Fruit fly (Drosophila melanogaster) whole organism, embryonic: ENCODE measurements around the gene PolA1.

Source experiments
- ATbp ChIP-seq: fragments of 200-800 bp; sonication (Bioruptor generic); optimal IDR thresholded peaks from 2 replicates; lab custom pipeline; 2017; ENCODE audit warnings: missing biosample characterization, mild to moderate bottlenecking, missing genetic modification characterization, missing genetic modification reagents
- Ada2b ChIP-seq: fragments of 200-800 bp; sonication (Bioruptor generic); IDR thresholded peaks from 2 replicates; pipeline ENCODE4 v1.3.6; 2022; ENCODE audit warnings: missing biosample characterization, missing genetic modification characterization
- Antp ChIP-seq: fragments of 200-800 bp; sonication (Bioruptor generic); optimal IDR thresholded peaks from 3 replicates; lab custom pipeline; 2016; ENCODE audit warnings: missing biosample characterization, missing genetic modification characterization
- CG10274 ChIP-seq: fragments of 200-800 bp; sonication (Bioruptor generic); optimal IDR thresholded peaks from 3 replicates; lab custom pipeline; 2017; ENCODE audit warnings: missing biosample characterization, mild to moderate bottlenecking, missing genetic modification characterization
- CG10462 ChIP-seq: fragments of 200-800 bp; sonication (Bioruptor generic); optimal IDR thresholded peaks from 2 replicates; lab custom pipeline; 2016; ENCODE audit warnings: missing biosample characterization, missing genetic modification characterization
- CG10654 ChIP-seq: fragments of 200-800 bp; sonication (Bioruptor generic); optimal IDR thresholded peaks from 2 replicates; lab custom pipeline; 2016; ENCODE audit warnings: missing biosample characterization, missing genetic modification characterization
- CG11456 ChIP-seq: fragments of 200-800 bp; sonication (Bioruptor generic); IDR thresholded peaks from 3 replicates; pipeline ENCODE4 v1.3.6; 2022; ENCODE audit warnings: missing biosample characterization, missing genetic modification characterization
- CG12659 ChIP-seq: fragments of 200-800 bp; sonication (Bioruptor generic); optimal IDR thresholded peaks from 3 replicates; lab custom pipeline; 2017; ENCODE audit warnings: mild to moderate bottlenecking, missing biosample characterization, missing genetic modification reagents, missing genetic modification characterization
- CG12769 ChIP-seq: fragments of 200-800 bp; sonication (Bioruptor generic); optimal IDR thresholded peaks from 2 replicates; lab custom pipeline; 2019; ENCODE audit warnings: missing biosample characterization, mild to moderate bottlenecking, missing genetic modification characterization, moderate library complexity
- CG13296 ChIP-seq: fragments of 200-800 bp; sonication (Bioruptor generic); optimal IDR thresholded peaks from 3 replicates; lab custom pipeline; 2018; ENCODE audit warnings: missing biosample characterization, mild to moderate bottlenecking, missing genetic modification characterization
- CG13624 ChIP-seq: fragments of 200-800 bp; sonication (Bioruptor generic); optimal IDR thresholded peaks from 2 replicates; lab custom pipeline; 2016; ENCODE audit warnings: missing biosample characterization, missing genetic modification characterization
- CG14050 ChIP-seq: fragments of 200-800 bp; sonication (Bioruptor generic); IDR thresholded peaks from 3 replicates; pipeline ENCODE4 v1.3.6; 2022; ENCODE audit warnings: missing biosample characterization, missing genetic modification characterization
- CG15514 ChIP-seq: fragments of 200-800 bp; sonication (Bioruptor generic); optimal IDR thresholded peaks from 3 replicates; lab custom pipeline; 2017; ENCODE audit warnings: missing biosample characterization, missing genetic modification characterization, mild to moderate bottlenecking, moderate library complexity, missing genetic modification reagents
- CG16863 ChIP-seq: fragments of 200-800 bp; sonication (Bioruptor generic); optimal IDR thresholded peaks from 3 replicates; lab custom pipeline; 2016; ENCODE audit warnings: missing biosample characterization, missing genetic modification characterization
- CG32532 ChIP-seq: fragments of 200-800 bp; sonication (Bioruptor generic); IDR thresholded peaks from 2 replicates; pipeline ENCODE4 v1.3.6; 2022; ENCODE audit warnings: missing biosample characterization, missing genetic modification characterization
- CG3995 ChIP-seq: fragments of 200-800 bp; sonication (Bioruptor generic); optimal IDR thresholded peaks from 3 replicates; lab custom pipeline; 2016; ENCODE audit warnings: missing biosample characterization, missing genetic modification characterization
- CG43689 ChIP-seq: fragments of 200-800 bp; sonication (Bioruptor generic); IDR thresholded peaks from 2 replicates; pipeline ENCODE4 v1.3.6; 2022; ENCODE audit warnings: missing biosample characterization, missing genetic modification characterization
- CG6791 ChIP-seq: fragments of 200-800 bp; sonication (Bioruptor generic); IDR thresholded peaks from 3 replicates; pipeline ENCODE4 v1.3.6; 2022; ENCODE audit warnings: missing biosample characterization, missing genetic modification characterization; ENCODE audit not compliant: partially characterized antibody
- CG7745 ChIP-seq: fragments of 200-800 bp; sonication (Bioruptor generic); optimal IDR thresholded peaks from 2 replicates; lab custom pipeline; 2018; ENCODE audit warnings: missing biosample characterization, mild to moderate bottlenecking, missing genetic modification characterization, moderate library complexity
- CG7839 ChIP-seq: fragments of 200-800 bp; sonication (Bioruptor generic); optimal IDR thresholded peaks from 3 replicates; lab custom pipeline; 2018; ENCODE audit warnings: missing biosample characterization, mild to moderate bottlenecking, missing genetic modification characterization, moderate library complexity
- CG7963 ChIP-seq: fragments of 200-800 bp; sonication (Bioruptor generic); IDR thresholded peaks from 3 replicates; pipeline ENCODE4 v1.3.6; 2022; ENCODE audit warnings: missing biosample characterization, missing genetic modification characterization; ENCODE audit not compliant: partially characterized antibody
- D19A ChIP-seq: fragments of 200-800 bp; optimal IDR thresholded peaks from 3 replicates; lab custom pipeline; 2019; ENCODE audit warnings: missing biosample characterization, mild to moderate bottlenecking, missing genetic modification characterization, moderate library complexity
- Eip74EF ChIP-seq, 2 experiments: fragments of 200-800 bp in 1 of 2; fragments of >200 bp in 1 of 2; sonication (Bioruptor generic) in 1 of 2; optimal IDR thresholded peaks; 2 replicates each; lab custom pipeline; 2017 to 2019; ENCODE audit warnings: missing biosample characterization in 2 of 2, missing genetic modification characterization in 2 of 2, mild to moderate bottlenecking in 1 of 2, moderate library complexity in 1 of 2
- Fer2 ChIP-seq: fragments of 200-800 bp; sonication (Bioruptor generic); optimal IDR thresholded peaks from 2 replicates; lab custom pipeline; 2018; ENCODE audit warnings: missing biosample characterization, mild to moderate bottlenecking, missing genetic modification characterization, moderate library complexity
- Nf-YA ChIP-seq: fragments of 200-800 bp; sonication (Bioruptor generic); IDR thresholded peaks from 2 replicates; pipeline ENCODE4 v1.3.6; 2022; ENCODE audit warnings: missing biosample characterization, missing genetic modification characterization
- Ravus ChIP-seq: fragments of 200-800 bp; sonication (Bioruptor generic); IDR thresholded peaks from 2 replicates; pipeline ENCODE4 v1.3.6; 2022; ENCODE audit warnings: missing biosample characterization, missing genetic modification characterization
- Rfx ChIP-seq: fragments of 200-800 bp; sonication (Bioruptor generic); IDR thresholded peaks from 2 replicates; pipeline ENCODE4 v1.3.6; 2022; ENCODE audit warnings: missing biosample characterization, missing genetic modification characterization
- Scr ChIP-seq: fragments of 200-800 bp; sonication (Bioruptor generic); IDR thresholded peaks from 2 replicates; pipeline ENCODE4 v1.3.6; 2022; ENCODE audit warnings: missing biosample characterization, missing genetic modification characterization; ENCODE audit not compliant: partially characterized antibody
- Sry-β ChIP-seq: fragments of 200-800 bp; sonication (Bioruptor generic); optimal IDR thresholded peaks from 2 replicates; lab custom pipeline; 2018; ENCODE audit warnings: missing biosample characterization, mild to moderate bottlenecking, missing genetic modification characterization, moderate library complexity
- Ssrp ChIP-seq: fragments of 200-800 bp; sonication (Bioruptor generic); optimal IDR thresholded peaks from 2 replicates; lab custom pipeline; 2018; ENCODE audit warnings: missing biosample characterization, mild to moderate bottlenecking, missing genetic modification characterization, moderate library complexity
- Tbp ChIP-seq: fragments of >200 bp; optimal IDR thresholded peaks from 2 replicates; lab custom pipeline; 2018; ENCODE audit warnings: missing biosample characterization, missing genetic modification characterization
- abd-A ChIP-seq: fragments of 200-800 bp; sonication (Bioruptor generic); optimal IDR thresholded peaks from 3 replicates; lab custom pipeline; 2019; ENCODE audit warnings: missing biosample characterization, mild to moderate bottlenecking, missing genetic modification characterization, moderate library complexity
- al ChIP-seq: fragments of 200-800 bp; sonication (Bioruptor generic); IDR thresholded peaks from 2 replicates; pipeline ENCODE4 v1.3.6; 2022; ENCODE audit warnings: missing biosample characterization, missing genetic modification characterization
- bbx ChIP-seq: fragments of 200-800 bp; sonication (Bioruptor generic); IDR thresholded peaks from 2 replicates; pipeline ENCODE4 v1.3.6; 2022; ENCODE audit warnings: missing biosample characterization, missing genetic modification characterization; ENCODE audit not compliant: partially characterized antibody
- cas ChIP-seq: fragments of 200-800 bp; sonication (Bioruptor generic); IDR thresholded peaks from 2 replicates; pipeline ENCODE4 v1.3.6; 2022; ENCODE audit warnings: missing biosample characterization, missing genetic modification characterization
- dm ChIP-seq: fragments of 200-800 bp; sonication (Bioruptor generic); optimal IDR thresholded peaks from 3 replicates; lab custom pipeline; 2016; ENCODE audit warnings: missing biosample characterization, missing genetic modification characterization
- fd102C ChIP-seq: fragments of 200-800 bp; sonication (Bioruptor generic); optimal IDR thresholded peaks from 2 replicates; lab custom pipeline; 2018; ENCODE audit warnings: missing biosample characterization, mild to moderate bottlenecking, missing genetic modification characterization, moderate library complexity
- ken ChIP-seq: fragments of 200-800 bp; sonication (Bioruptor generic); IDR thresholded peaks from 3 replicates; pipeline ENCODE4 v1.3.6; 2022; ENCODE audit warnings: missing biosample characterization, missing genetic modification characterization
- klu ChIP-seq: fragments of 200-800 bp; sonication (Bioruptor generic); IDR thresholded peaks from 2 replicates; pipeline ENCODE4 v1.3.6; 2022; ENCODE audit warnings: missing biosample characterization, missing genetic modification characterization
- lbe ChIP-seq: fragments of 200-800 bp; sonication (Bioruptor generic); optimal IDR thresholded peaks from 2 replicates; lab custom pipeline; 2016; ENCODE audit warnings: missing biosample characterization, mild to moderate bottlenecking, missing genetic modification characterization
- lmd ChIP-seq: fragments of 200-800 bp; sonication (Bioruptor generic); IDR thresholded peaks from 2 replicates; pipeline ENCODE4 v1.3.6; 2022; ENCODE audit warnings: missing biosample characterization, missing genetic modification characterization
- nerfin-2 ChIP-seq: fragments of 200-800 bp; sonication (Bioruptor generic); IDR thresholded peaks from 2 replicates; pipeline ENCODE4 v1.3.6; 2022; ENCODE audit warnings: missing biosample characterization, missing genetic modification characterization; ENCODE audit not compliant: partially characterized antibody
- oc ChIP-seq: fragments of 200-800 bp; sonication (Bioruptor generic); optimal IDR thresholded peaks from 2 replicates; lab custom pipeline; 2018; ENCODE audit warnings: missing biosample characterization, mild to moderate bottlenecking, missing genetic modification characterization, moderate library complexity
- twi ChIP-seq: fragments of 200-800 bp; optimal IDR thresholded peaks from 2 replicates; lab custom pipeline; 2019; ENCODE audit warnings: missing biosample characterization, mild to moderate bottlenecking, missing genetic modification characterization, moderate library complexity
- tx ChIP-seq: fragments of 200-800 bp; sonication (Bioruptor generic); optimal IDR thresholded peaks from 2 replicates; lab custom pipeline; 2016; ENCODE audit warnings: missing biosample characterization, missing genetic modification characterization
- unc-4 ChIP-seq: fragments of 200-800 bp; sonication (Bioruptor generic); IDR thresholded peaks from 2 replicates; pipeline ENCODE4 v1.3.6; 2022; ENCODE audit warnings: missing biosample characterization, missing genetic modification characterization; ENCODE audit not compliant: partially characterized antibody
- vnd ChIP-seq: fragments of 200-800 bp; sonication (Bioruptor generic); IDR thresholded peaks from 3 replicates; pipeline ENCODE4 v1.3.6; 2022; ENCODE audit warnings: missing biosample characterization, missing genetic modification characterization; ENCODE audit not compliant: partially characterized antibody

Gene PolA1

DNA sequence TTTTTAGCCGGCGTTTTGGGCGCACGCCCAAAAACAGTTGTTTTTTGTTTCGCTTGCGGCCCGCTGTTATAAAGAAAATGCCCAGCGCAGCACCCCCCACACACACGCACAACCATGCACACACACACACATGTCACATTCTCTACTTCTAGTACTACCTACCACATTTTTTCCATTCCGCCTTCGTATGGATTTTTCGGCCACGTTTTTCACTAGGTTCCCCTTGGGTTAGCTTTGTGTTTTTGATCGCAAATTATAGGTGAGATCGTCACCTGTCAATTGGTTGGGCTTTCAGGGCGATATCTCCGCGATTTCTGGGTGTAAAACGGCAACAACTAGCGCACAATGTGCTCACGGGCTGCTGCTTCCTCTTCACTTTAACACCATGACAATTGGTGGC is 11.5 kb downstream of the PolA1 start (continued):
- peak; percentile 30 for TF ChIP-seq dm (GFP tag; lab: Kevin White, UChicago)

DNA sequence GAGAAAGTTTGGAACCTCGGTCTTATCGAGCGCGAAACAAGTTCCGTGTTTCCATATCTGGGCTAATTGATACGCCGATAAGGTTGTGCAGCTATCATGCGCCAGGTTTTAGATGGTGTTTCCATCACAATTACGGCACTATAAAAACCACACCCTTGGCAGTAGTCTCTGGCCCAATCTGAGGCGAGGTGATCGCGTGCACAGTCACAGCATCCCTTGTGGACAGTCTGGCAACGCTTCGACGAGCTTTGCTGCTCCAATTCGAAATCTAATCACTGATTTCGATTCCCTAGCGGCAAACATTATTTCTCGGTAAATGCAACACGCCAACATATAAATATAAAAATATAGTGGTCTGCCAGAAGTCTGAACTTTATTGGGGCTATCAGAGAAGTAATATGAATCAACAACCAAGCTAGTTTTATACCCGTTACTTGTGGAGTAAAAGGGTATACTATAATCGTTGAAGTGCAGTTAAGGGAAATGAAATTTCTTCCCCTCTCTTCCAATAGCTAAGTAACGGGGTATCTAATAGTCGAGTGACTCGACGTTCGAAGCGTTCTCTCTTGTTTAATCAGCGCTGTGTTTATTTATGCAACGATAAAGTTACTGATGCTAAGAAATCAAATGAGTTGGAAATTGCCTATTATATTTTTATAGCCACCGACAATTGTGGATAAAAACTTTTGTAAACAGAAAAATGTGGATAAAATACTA is 12.6 kb downstream of the PolA1 start:
- TF ChIP-seq CG13296 (GFP tag; lab: Kevin White, UChicago) (no peak), Ravus (GFP tag; lab: Robert Waterston, UW) (no peak), Antp (no peak), ken (GFP tag; lab: Robert Waterston, UW) (no peak), unc-4 (GFP tag; lab: Robert Waterston, UW) (no peak), oc (tag; lab: Kevin White, UChicago) (no peak), cas (no peak), nerfin-2 (GFP tag; lab: Robert Waterston, UW) (0 out of 2 replicates have a peak, but pooled peaks have one; percentile 35), CG7839 (tag; lab: Kevin White, UChicago) (no peak), Rfx (GFP tag; lab: Robert Waterston, UW) (no peak), CG10274 (GFP tag; lab: Kevin White, UChicago) (no peak), vnd (peak; percentile 42; the same call in 1 of the 3 replicates), CG12659 (GFP tag; lab: Kevin White, UChicago) (no peak), D19A (tag; lab: Kevin White, UChicago) (peak; percentile 19), CG43689 (GFP tag; lab: Robert Waterston, UW) (no peak), Ssrp (tag; lab: Kevin White, UChicago) (no peak), CG6791 (0 out of 3 replicates have a peak, but pooled peaks have one; percentile 45), Tbp (no peak), bbx (GFP tag; lab: Robert Waterston, UW) (peak; percentile 37; the same call in 1 of the 2 replicates), lbe (GFP tag; lab: Kevin White, UChicago) (no peak), CG32532 (GFP tag; lab: Robert Waterston, UW) (no peak), lmd (GFP tag; lab: Robert Waterston, UW) (no peak), Scr (GFP tag; lab: Robert Waterston, UW) (no peak), Fer2 (tag; lab: Kevin White, UChicago) (no peak), CG14050 (GFP tag; lab: Robert Waterston, UW) (peak; percentile 14; the same call in 1 of the 3 replicates), Ada2b (GFP tag; lab: Robert Waterston, UW) (no peak), CG12769 (peak; percentile 20), Sry-β (no peak), CG3995 (GFP tag; lab: Kevin White, UChicago) (peak; percentile 77), abd-A (no peak), CG7963 (GFP tag; lab: Robert Waterston, UW) (peak; percentile 50; the same call in 1 of the 3 replicates), CG16863 (GFP tag; lab: Kevin White, UChicago) (no peak), klu (GFP tag; lab: Robert Waterston, UW) (no peak), CG7745 (no peak), Eip74EF (GFP tag; optimal IDR thresholded peaks at IDR 0.05; lab: Kevin White, UChicago) (no peak), ATbp (GFP tag; lab: Kevin White, UChicago) (no peak), twi (tag; lab: Kevin White, UChicago) (no peak), CG13624 (GFP tag; lab: Kevin White, UChicago) (no peak), fd102C (no peak), CG10462 (no peak), CG11456 (GFP tag; lab: Robert Waterston, UW) (no peak), tx (GFP tag; lab: Kevin White, UChicago) (no peak), CG15514 (no peak), CG10654 (GFP tag; lab: Kevin White, UChicago) (no peak), al (GFP tag; lab: Robert Waterston, UW) (no peak), Nf-YA (GFP tag; lab: Robert Waterston, UW) (no peak)
